Fruit fly (Drosophila melanogaster) whole organism, embryonic: Measurements from ENCODE around the gene CG11843.

Experiments
- Aef1 ChIP-seq: fragments of 200-800 bp; sonication (Bioruptor generic); IDR thresholded peaks from 3 replicates; pipeline ENCODE4 v1.3.6; 2022; ENCODE audit warnings: missing biosample characterization, missing genetic modification characterization
- CG10321 ChIP-seq: fragments of 200-800 bp; sonication (Bioruptor generic); IDR thresholded peaks from 2 replicates; pipeline ENCODE4 v1.3.6; 2022; ENCODE audit warnings: missing biosample characterization, missing genetic modification characterization
- CG11085 ChIP-seq: fragments of 200-800 bp; sonication (Bioruptor generic); IDR thresholded peaks from 2 replicates; pipeline ENCODE4 v1.3.6; 2022; ENCODE audit warnings: missing biosample characterization, missing genetic modification characterization
- CG11695 ChIP-seq: fragments of 200-800 bp; sonication (Bioruptor generic); IDR thresholded peaks from 3 replicates; pipeline ENCODE4 v1.3.6; 2022; ENCODE audit warnings: missing biosample characterization, missing genetic modification characterization
- CG11723 ChIP-seq: fragments of 200-800 bp; sonication (Bioruptor generic); optimal IDR thresholded peaks from 2 replicates; lab custom pipeline; 2017; ENCODE audit warnings: missing biosample characterization, mild to moderate bottlenecking, missing genetic modification characterization
- CG12299 ChIP-seq: fragments of 200-800 bp; sonication (Bioruptor generic); optimal IDR thresholded peaks from 2 replicates; lab custom pipeline; 2018; ENCODE audit warnings: missing biosample characterization, mild to moderate bottlenecking, missing genetic modification characterization
- CG13287 ChIP-seq: fragments of 200-800 bp; sonication (Bioruptor generic); IDR thresholded peaks from 2 replicates; pipeline ENCODE4 v1.3.6; 2022; ENCODE audit warnings: missing biosample characterization, missing genetic modification characterization; ENCODE audit not compliant: partially characterized antibody
- CG2712 ChIP-seq: fragments of 200-800 bp; optimal IDR thresholded peaks from 3 replicates; lab custom pipeline; 2019; ENCODE audit warnings: missing biosample characterization, mild to moderate bottlenecking, missing genetic modification characterization, moderate library complexity
- CG4282 ChIP-seq: fragments of 200-800 bp; sonication (Bioruptor generic); optimal IDR thresholded peaks from 2 replicates; lab custom pipeline; 2016; ENCODE audit warnings: missing biosample characterization, missing genetic modification characterization
- CG4404 ChIP-seq: fragments of 200-800 bp; sonication (Bioruptor generic); IDR thresholded peaks from 2 replicates; pipeline ENCODE4 v1.3.6; 2022; ENCODE audit warnings: missing biosample characterization, missing genetic modification characterization
- CG7928 ChIP-seq: fragments of 200-800 bp; sonication (Bioruptor generic); optimal IDR thresholded peaks from 2 replicates; lab custom pipeline; 2017; ENCODE audit warnings: missing biosample characterization, mild to moderate bottlenecking, missing genetic modification characterization
- CG8478 ChIP-seq: fragments of >200 bp; optimal IDR thresholded peaks from 2 replicates; lab custom pipeline; 2018
- CHES-1-like ChIP-seq: fragments of 200-800 bp; sonication (Bioruptor generic); optimal IDR thresholded peaks from 2 replicates; lab custom pipeline; 2016; ENCODE audit warnings: missing biosample characterization, missing genetic modification characterization
- Camta ChIP-seq: fragments of 200-800 bp; sonication (Bioruptor generic); optimal IDR thresholded peaks from 2 replicates; lab custom pipeline; 2016; ENCODE audit warnings: missing biosample characterization, missing genetic modification characterization
- Dip3 ChIP-seq: fragments of 200-800 bp; sonication (Bioruptor generic); optimal IDR thresholded peaks from 3 replicates; lab custom pipeline; 2016; ENCODE audit warnings: missing biosample characterization, missing genetic modification characterization
- Eip74EF ChIP-seq, 2 experiments: fragments of 200-800 bp in 1 of 2; fragments of >200 bp in 1 of 2; sonication (Bioruptor generic) in 1 of 2; optimal IDR thresholded peaks; 2 replicates each; lab custom pipeline; 2017 to 2019; ENCODE audit warnings: missing biosample characterization in 2 of 2, missing genetic modification characterization in 2 of 2, mild to moderate bottlenecking in 1 of 2, moderate library complexity in 1 of 2
- Fer2 ChIP-seq: fragments of 200-800 bp; sonication (Bioruptor generic); optimal IDR thresholded peaks from 2 replicates; lab custom pipeline; 2018; ENCODE audit warnings: missing biosample characterization, mild to moderate bottlenecking, missing genetic modification characterization, moderate library complexity
- Gug ChIP-seq: fragments of 200-800 bp; sonication (Bioruptor generic); IDR thresholded peaks from 4 replicates; pipeline ENCODE4 v1.3.6; 2022; ENCODE audit warnings: missing biosample characterization, missing genetic modification characterization
- HLH3B ChIP-seq: fragments of 200-800 bp; sonication (Bioruptor generic); IDR thresholded peaks from 2 replicates; pipeline ENCODE4 v1.3.6; 2022; ENCODE audit warnings: missing biosample characterization, missing genetic modification characterization
- HmgZ ChIP-seq: fragments of 200-800 bp; sonication (Bioruptor generic); optimal IDR thresholded peaks from 2 replicates; lab custom pipeline; 2018; ENCODE audit warnings: missing biosample characterization, mild to moderate bottlenecking, missing genetic modification characterization
- Hr51 ChIP-seq, 2 experiments: fragments of 200-800 bp; sonication (Bioruptor generic); optimal IDR thresholded peaks; 2 replicates in 1 of 2; 3 replicates in 1 of 2; lab custom pipeline; 2016 to 2018; ENCODE audit warnings: missing biosample characterization in 2 of 2, missing genetic modification characterization in 2 of 2, mild to moderate bottlenecking in 1 of 2, moderate library complexity in 1 of 2
- Hsf ChIP-seq: fragments of 200-800 bp; sonication (Bioruptor generic); optimal IDR thresholded peaks from 3 replicates; lab custom pipeline; 2016; ENCODE audit warnings: missing biosample characterization, missing genetic modification characterization
- Lhr ChIP-seq: fragments of 200-800 bp; sonication (Bioruptor generic); optimal IDR thresholded peaks from 3 replicates; lab custom pipeline; 2017; ENCODE audit warnings: mild to moderate bottlenecking, missing biosample characterization, missing genetic modification reagents, missing genetic modification characterization
- NC2β ChIP-seq: fragments of 200-800 bp; sonication (Bioruptor generic); optimal IDR thresholded peaks from 2 replicates; lab custom pipeline; 2016; ENCODE audit warnings: missing biosample characterization, missing genetic modification characterization
- NFAT ChIP-seq: fragments of 200-800 bp; sonication (Bioruptor generic); IDR thresholded peaks from 2 replicates; pipeline ENCODE4 v1.3.6; 2022; ENCODE audit warnings: missing biosample characterization, missing genetic modification characterization
- Nf-YC ChIP-seq: fragments of 200-800 bp; optimal IDR thresholded peaks from 3 replicates; lab custom pipeline; 2019; ENCODE audit warnings: missing biosample characterization, mild to moderate bottlenecking, missing genetic modification characterization, moderate library complexity
- Opbp ChIP-seq: fragments of 200-800 bp; sonication (Bioruptor generic); IDR thresholded peaks from 3 replicates; pipeline ENCODE4 v1.3.6; 2022; ENCODE audit warnings: missing biosample characterization, missing genetic modification characterization; ENCODE audit not compliant: partially characterized antibody
- Pdp1 ChIP-seq, 2 experiments: fragments of 200-800 bp; sonication (Bioruptor generic); optimal IDR thresholded peaks; 3 replicates each; lab custom pipeline; 2016; ENCODE audit warnings: missing biosample characterization in 2 of 2, missing genetic modification characterization in 2 of 2, mild to moderate bottlenecking in 1 of 2, moderate library complexity in 1 of 2
- Rx ChIP-seq: fragments of 200-800 bp; sonication (Bioruptor generic); IDR thresholded peaks from 2 replicates; pipeline ENCODE4 v1.3.6; 2022; ENCODE audit warnings: missing biosample characterization, missing genetic modification characterization
- Xrp1 ChIP-seq: fragments of 200-800 bp; sonication (Bioruptor generic); IDR thresholded peaks from 2 replicates; pipeline ENCODE4 v1.3.6; 2022; ENCODE audit warnings: missing biosample characterization, missing genetic modification characterization
- YL-1 ChIP-seq: fragments of 200-800 bp; sonication (Bioruptor generic); optimal IDR thresholded peaks from 3 replicates; lab custom pipeline; 2017; ENCODE audit warnings: missing biosample characterization, mild to moderate bottlenecking, missing genetic modification characterization
- ab ChIP-seq: fragments of 200-800 bp; sonication (Bioruptor generic); optimal IDR thresholded peaks from 2 replicates; lab custom pipeline; 2016; ENCODE audit warnings: missing biosample characterization, missing genetic modification characterization
- cwo ChIP-seq: fragments of 200-800 bp; sonication (Bioruptor generic); optimal IDR thresholded peaks from 3 replicates; lab custom pipeline; 2017; ENCODE audit warnings: missing biosample characterization, missing genetic modification characterization, mild to moderate bottlenecking, moderate library complexity, missing genetic modification reagents
- fd3F ChIP-seq: fragments of 200-800 bp; sonication (Bioruptor generic); optimal IDR thresholded peaks from 2 replicates; lab custom pipeline; 2018; ENCODE audit warnings: missing biosample characterization, mild to moderate bottlenecking, missing genetic modification characterization, moderate library complexity
- grau ChIP-seq: fragments of 200-800 bp; optimal IDR thresholded peaks from 3 replicates; lab custom pipeline; 2019; ENCODE audit warnings: missing biosample characterization, mild to moderate bottlenecking, missing genetic modification characterization, moderate library complexity
- h ChIP-seq: fragments of >200 bp; optimal IDR thresholded peaks from 2 replicates; lab custom pipeline; 2017
- odd ChIP-seq: fragments of 200-800 bp; sonication (Bioruptor generic); optimal IDR thresholded peaks from 2 replicates; lab custom pipeline; 2017; ENCODE audit warnings: missing biosample characterization, mild to moderate bottlenecking, missing genetic modification characterization
- onecut ChIP-seq: fragments of 200-800 bp; sonication (Bioruptor generic); IDR thresholded peaks from 2 replicates; pipeline ENCODE4 v1.3.6; 2022; ENCODE audit warnings: missing biosample characterization, missing genetic modification characterization
- peb ChIP-seq: fragments of 200-800 bp; sonication (Bioruptor generic); IDR thresholded peaks from 2 replicates; pipeline ENCODE4 v1.3.6; 2022; ENCODE audit warnings: missing biosample characterization, missing genetic modification characterization
- pfk ChIP-seq: fragments of 200-800 bp; sonication (Bioruptor generic); optimal IDR thresholded peaks from 2 replicates; lab custom pipeline; 2018; ENCODE audit warnings: missing biosample characterization, mild to moderate bottlenecking, missing genetic modification characterization, moderate library complexity
- pho ChIP-seq: fragments of 200-800 bp; sonication (Bioruptor generic); optimal IDR thresholded peaks from 2 replicates; lab custom pipeline; 2016; ENCODE audit warnings: missing biosample characterization, missing genetic modification characterization
- seq ChIP-seq: fragments of 200-800 bp; sonication (Bioruptor generic); IDR thresholded peaks from 2 replicates; pipeline ENCODE4 v1.3.6; 2022; ENCODE audit warnings: missing biosample characterization, missing genetic modification characterization
- slbo ChIP-seq: fragments of 200-800 bp; sonication (Bioruptor generic); IDR thresholded peaks from 2 replicates; pipeline ENCODE4 v1.3.6; 2022; ENCODE audit warnings: missing biosample characterization, missing genetic modification characterization
- sqz ChIP-seq: fragments of 200-800 bp; sonication (Bioruptor generic); optimal IDR thresholded peaks from 3 replicates; lab custom pipeline; 2018; ENCODE audit warnings: missing biosample characterization, mild to moderate bottlenecking, missing genetic modification characterization
- tna ChIP-seq: fragments of 200-800 bp; sonication (Bioruptor generic); IDR thresholded peaks from 2 replicates; pipeline ENCODE4 v1.3.6; 2022; ENCODE audit warnings: missing biosample characterization, missing genetic modification characterization; ENCODE audit not compliant: partially characterized antibody
- trh ChIP-seq: fragments of 200-800 bp; sonication (Bioruptor generic); optimal IDR thresholded peaks from 2 replicates; lab custom pipeline; 2016; ENCODE audit warnings: missing biosample characterization, missing genetic modification characterization
- vvl ChIP-seq: fragments of 200-800 bp; sonication (Bioruptor generic); IDR thresholded peaks from 2 replicates; pipeline ENCODE4 v1.3.6; 2022; ENCODE audit warnings: missing biosample characterization, missing genetic modification characterization
- wdn ChIP-seq: fragments of 200-800 bp; sonication (Bioruptor generic); IDR thresholded peaks from 2 replicates; pipeline ENCODE4 v1.3.6; 2022; ENCODE audit warnings: missing biosample characterization, missing genetic modification characterization
- wor ChIP-seq: fragments of 200-800 bp; sonication (Bioruptor generic); IDR thresholded peaks from 2 replicates; pipeline ENCODE4 v1.3.6; 2022; ENCODE audit warnings: missing biosample characterization, missing genetic modification characterization

CG11843 gene

dm6 chr3R:29054047-29054446 lies at the start of gene CG11843:
Gene CG11843, plus strand, starts transcription at chr3R:29054347.
- TF ChIP-seq Pdp1 (GFP tag; optimal IDR thresholded peaks at IDR 0.05; lab: Kevin White, UChicago) (no peak), Nf-YC (tag; lab: Kevin White, UChicago) (no peak), onecut (GFP tag; lab: Robert Waterston, UW) (no peak), pfk (GFP tag; lab: Kevin White, UChicago) (no peak)

- no peak for TF ChIP-seq Rx (GFP tag; lab: Robert Waterston, UW)
- TF ChIP-seq Hr51 (GFP tag; optimal IDR thresholded peaks at IDR 0.05; lab: Kevin White, UChicago): peak in 1 of 2 experiments; percentile 57
- TF ChIP-seq odd (GFP tag; lab: Kevin White, UChicago): no peak
- TF ChIP-seq cwo (GFP tag; lab: Kevin White, UChicago): peak; percentile 3
- TF ChIP-seq Lhr: no peak
- peak; percentile 57 for TF ChIP-seq Xrp1
- TF ChIP-seq Gug (GFP tag; lab: Robert Waterston, UW): peak; percentile 25; the same call in 1 of the 4 replicates
- TF ChIP-seq Fer2 (tag; lab: Kevin White, UChicago): no peak
- TF ChIP-seq YL-1: no peak
- peak; percentile 62 for TF ChIP-seq slbo (GFP tag; lab: Robert Waterston, UW)
- TF ChIP-seq CG4282 (GFP tag; lab: Kevin White, UChicago): no peak
- peak; percentile 17 for TF ChIP-seq Hsf (GFP tag; lab: Kevin White, UChicago)
- TF ChIP-seq wor (GFP tag; lab: Robert Waterston, UW): no peak
- no peak for TF ChIP-seq fd3F (GFP tag; lab: Kevin White, UChicago)
- TF ChIP-seq tna (GFP tag; lab: Robert Waterston, UW): no peak
- peak; percentile 51 for TF ChIP-seq CG2712 (tag; lab: Kevin White, UChicago)
- TF ChIP-seq CG11695 (GFP tag; lab: Robert Waterston, UW): peak; percentile 26; the same call in 1 of the 3 replicates
- TF ChIP-seq ab: no peak
- no peak for TF ChIP-seq CHES-1-like
- TF ChIP-seq CG8478 (lab: Kevin White, UChicago): no peak
- TF ChIP-seq pho (GFP tag; lab: Kevin White, UChicago): no peak
- TF ChIP-seq CG11085: no peak
- TF ChIP-seq wdn (GFP tag; lab: Robert Waterston, UW): no peak
- TF ChIP-seq CG10321 (GFP tag; lab: Robert Waterston, UW): no peak
- TF ChIP-seq seq (GFP tag; lab: Robert Waterston, UW): no peak
- no peak for TF ChIP-seq peb (GFP tag; lab: Robert Waterston, UW)
- no peak for TF ChIP-seq CG12299 (tag; lab: Kevin White, UChicago)
- TF ChIP-seq NC2β (GFP tag; lab: Kevin White, UChicago): no peak
- TF ChIP-seq trh (GFP tag; lab: Kevin White, UChicago): no peak
- no peak for TF ChIP-seq CG13287 (GFP tag; lab: Robert Waterston, UW)
- TF ChIP-seq Aef1 (GFP tag; lab: Robert Waterston, UW): peak; percentile 57
- no peak for TF ChIP-seq h (lab: Kevin White, UChicago)
- no peak for TF ChIP-seq Dip3 (GFP tag; lab: Kevin White, UChicago)
- no peak for TF ChIP-seq HLH3B (GFP tag; lab: Robert Waterston, UW)
- no peak for TF ChIP-seq HmgZ (tag; lab: Kevin White, UChicago)
- TF ChIP-seq Opbp (GFP tag; lab: Robert Waterston, UW): no peak
- TF ChIP-seq NFAT (GFP tag; lab: Robert Waterston, UW): no peak
- TF ChIP-seq sqz: no peak
- TF ChIP-seq Eip74EF (GFP tag; optimal IDR thresholded peaks at IDR 0.05; lab: Kevin White, UChicago): no peak
- peak; percentile 1 for TF ChIP-seq Camta (GFP tag; lab: Kevin White, UChicago)
- TF ChIP-seq CG7928 (GFP tag; lab: Kevin White, UChicago): no peak
- TF ChIP-seq CG4404 (GFP tag; lab: Robert Waterston, UW): no peak
- TF ChIP-seq grau (tag; lab: Kevin White, UChicago): peak; percentile 47
- TF ChIP-seq CG11723 (GFP tag; lab: Kevin White, UChicago): no peak
- peak; percentile 34; the same call in 1 of the 2 replicates for TF ChIP-seq vvl
Measured at dm6 chr3R:29004884-29005621, 49.1 kb upstream of the CG11843 start.
